Worm (Caenorhabditis elegans) whole organism, midembryonic: Measurements from ENCODE around the gene C08E8.1.
"Not testable (repeated sequence)": the region's sequence is repeated elsewhere in the genome, so short reads cannot be mapped to it uniquely, and the experiment has no call there.

ENCODE experiments used
- T22C8.4 ChIP-seq: fragments of 200-800 bp; sonication (Bioruptor generic); IDR thresholded peaks from 2 replicates; pipeline ENCODE4 v1.3.6; 2022; ENCODE audit warnings: missing genetic modification characterization, missing compliant biosample characterization
- cog-1 ChIP-seq: sonication (generic microtip); optimal IDR thresholded peaks from 2 replicates; lab custom pipeline; 2016; ENCODE audit warnings: missing genetic modification characterization, missing compliant biosample characterization
- flt-1 ChIP-seq: fragments of 200-800 bp; sonication (Bioruptor generic); IDR thresholded peaks from 2 replicates; pipeline ENCODE4 v1.3.6; 2022; ENCODE audit warnings: missing genetic modification characterization, missing compliant biosample characterization
- klf-2 ChIP-seq: fragments of 200-800 bp; sonication (Bioruptor generic); conservative IDR thresholded peaks from 2 replicates; pipeline ENCODE4 v1.3.6; 2022; ENCODE audit warnings: missing genetic modification reagents, missing genetic modification characterization, missing compliant biosample characterization
- med-1 ChIP-seq: sonication (generic microtip); optimal IDR thresholded peaks from 2 replicates; lab custom pipeline; 2017; ENCODE audit warnings: missing genetic modification characterization, mild to moderate bottlenecking, missing compliant biosample characterization, antibody characterized with exemption, missing genetic modification reagents; ENCODE audit not compliant: insufficient read depth
- ref-1 ChIP-seq: fragments of 200-800 bp; sonication (Bioruptor generic); conservative IDR thresholded peaks from 2 replicates; pipeline ENCODE4 v1.3.6; 2022; ENCODE audit warnings: missing genetic modification reagents, missing genetic modification characterization, missing compliant biosample characterization
- tab-1 ChIP-seq: fragments of 200-800 bp; sonication (Bioruptor generic); IDR thresholded peaks from 2 replicates; pipeline ENCODE4 v1.3.6; 2022; ENCODE audit warnings: missing genetic modification characterization, missing compliant biosample characterization
- ztf-23 ChIP-seq: fragments of 200-800 bp; sonication (Bioruptor generic); IDR thresholded peaks from 2 replicates; pipeline ENCODE4 v1.3.6; 2022; ENCODE audit warnings: missing genetic modification reagents, missing genetic modification characterization, missing compliant biosample characterization
- ztf-29 ChIP-seq: fragments of 200-800 bp; sonication (Bioruptor generic); IDR thresholded peaks from 2 replicates; pipeline ENCODE4 v1.3.6; 2022; ENCODE audit warnings: missing genetic modification reagents, missing genetic modification characterization, missing compliant biosample characterization

The C08E8.1 gene

DNA sequence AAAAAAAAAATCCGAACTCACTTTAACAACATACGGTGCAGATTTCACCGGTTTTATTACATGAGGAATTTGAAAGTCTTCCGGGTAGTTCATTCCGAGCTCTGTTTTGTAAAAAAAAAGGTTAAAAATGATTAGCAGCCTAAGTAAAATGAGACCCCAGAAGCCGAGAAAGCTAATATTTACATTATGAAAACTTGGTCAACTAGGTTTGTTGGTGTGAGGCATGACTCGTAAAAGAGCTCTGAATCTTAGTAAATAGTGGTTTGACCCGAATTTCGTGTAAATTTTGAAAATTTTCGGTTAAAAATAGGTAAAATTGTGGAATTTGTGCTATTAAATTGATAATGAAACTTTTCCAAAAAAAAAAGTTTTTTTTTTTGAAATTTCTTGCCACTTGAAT lies at the start of gene C08E8.1:
TSS of gene C08E8.1 (minus strand) at position 101 of the 400 bp plus-strand sequence.
- TF ChIP-seq T22C8.4 (GFP tag; lab: Robert Waterston, UW) (no peak), ztf-23 (GFP tag; lab: Robert Waterston, UW) (no peak), ztf-29 (no peak), tab-1 (GFP tag; lab: Robert Waterston, UW) (no peak), med-1 (no peak), cog-1 (tag; lab: Kevin White, UChicago) (no peak), ref-1 (GFP tag; lab: Robert Waterston, UW) (no peak), flt-1 (GFP tag; lab: Robert Waterston, UW) (no peak), klf-2 (GFP tag; lab: Robert Waterston, UW) (no peak)

- TF ChIP-seq flt-1 (GFP tag; lab: Robert Waterston, UW), result no peak
- no peak for TF ChIP-seq cog-1 (tag; lab: Kevin White, UChicago)
- no peak for TF ChIP-seq tab-1 (GFP tag; lab: Robert Waterston, UW)
- no peak for TF ChIP-seq T22C8.4 (GFP tag; lab: Robert Waterston, UW)
- no peak for TF ChIP-seq klf-2 (GFP tag; lab: Robert Waterston, UW)
- no peak for TF ChIP-seq ref-1 (GFP tag; lab: Robert Waterston, UW)
- no peak for TF ChIP-seq med-1
- TF ChIP-seq ztf-29, result no peak
- TF ChIP-seq ztf-23 (GFP tag; lab: Robert Waterston, UW), result no peak
Measured at ce11 chrV:18410142-18410541, 47.8 kb upstream of the C08E8.1 start, which contains the start of gene srh-207. Gene srh-207 (minus strand): TSS chrV:18410242.

DNA sequence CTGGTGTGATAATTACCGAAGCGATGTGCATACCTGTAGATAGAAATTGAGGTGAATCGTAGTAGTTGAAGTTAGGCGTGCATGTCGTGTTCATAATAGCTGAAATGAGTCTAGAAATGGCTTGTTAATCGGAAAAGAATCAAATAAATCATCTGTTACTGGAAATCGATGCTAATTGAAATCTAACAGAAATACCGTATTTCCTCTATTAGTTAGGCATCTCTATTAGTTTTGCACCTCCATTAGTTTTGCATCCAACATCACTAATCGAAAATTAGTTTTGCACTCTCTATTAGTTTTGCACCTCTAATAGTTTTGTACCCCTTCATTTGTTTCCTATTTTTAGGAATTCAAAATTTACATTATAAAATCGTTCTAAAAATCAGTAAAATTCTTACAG lies 42.5 kb upstream of the C08E8.1 start, which contains the start of gene srh-209:
TSS of gene srh-209 (minus strand) at position 101 of the 400 bp plus-strand sequence.
- TF ChIP-seq cog-1 (tag; lab: Kevin White, UChicago); med-1; klf-2 (GFP tag; lab: Robert Waterston, UW): not testable (repeated sequence)

DNA sequence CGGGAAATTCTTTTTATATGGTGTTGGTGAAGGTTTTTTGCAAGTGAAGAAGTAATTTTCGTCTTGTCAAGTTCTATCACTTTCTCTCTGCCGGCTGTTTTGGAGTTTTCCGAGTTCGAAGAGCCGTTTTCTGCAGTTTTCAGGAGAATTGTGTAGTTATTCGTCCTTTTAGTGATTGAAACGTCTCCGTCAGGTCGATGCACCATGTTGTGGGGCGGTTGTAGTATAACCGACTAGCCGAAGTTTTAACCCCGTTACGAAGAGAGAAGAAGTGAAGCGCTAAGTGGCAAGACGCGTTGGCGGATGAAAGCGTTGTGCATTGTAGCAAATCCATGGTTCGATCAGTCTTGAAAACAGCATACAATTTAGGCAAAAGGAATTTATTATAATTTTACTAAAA lies 40.4 kb upstream of the C08E8.1 start:
- TF ChIP-seq flt-1 (GFP tag; lab: Robert Waterston, UW), result no peak
- no peak for TF ChIP-seq klf-2 (GFP tag; lab: Robert Waterston, UW)
- TF ChIP-seq ref-1 (GFP tag; lab: Robert Waterston, UW), result no peak
- no peak for TF ChIP-seq tab-1 (GFP tag; lab: Robert Waterston, UW)
- no peak for TF ChIP-seq ztf-29
- TF ChIP-seq med-1, result no peak
- no peak for TF ChIP-seq ztf-23 (GFP tag; lab: Robert Waterston, UW)
- no peak for TF ChIP-seq T22C8.4 (GFP tag; lab: Robert Waterston, UW)
- TF ChIP-seq cog-1 (tag; lab: Kevin White, UChicago), result no peak

ce11 chrV:18397814-18398213 lies 35.5 kb upstream of the C08E8.1 start, which contains the start of gene Y51A2B.16:
Gene Y51A2B.16 (minus strand): TSS chrV:18397914.
- TF ChIP-seq ref-1 (GFP tag; lab: Robert Waterston, UW), result no peak
- no peak for TF ChIP-seq cog-1 (tag; lab: Kevin White, UChicago)
- TF ChIP-seq T22C8.4 (GFP tag; lab: Robert Waterston, UW), result no peak
- TF ChIP-seq flt-1 (GFP tag; lab: Robert Waterston, UW), result no peak
- no peak for TF ChIP-seq ztf-23 (GFP tag; lab: Robert Waterston, UW)

DNA sequence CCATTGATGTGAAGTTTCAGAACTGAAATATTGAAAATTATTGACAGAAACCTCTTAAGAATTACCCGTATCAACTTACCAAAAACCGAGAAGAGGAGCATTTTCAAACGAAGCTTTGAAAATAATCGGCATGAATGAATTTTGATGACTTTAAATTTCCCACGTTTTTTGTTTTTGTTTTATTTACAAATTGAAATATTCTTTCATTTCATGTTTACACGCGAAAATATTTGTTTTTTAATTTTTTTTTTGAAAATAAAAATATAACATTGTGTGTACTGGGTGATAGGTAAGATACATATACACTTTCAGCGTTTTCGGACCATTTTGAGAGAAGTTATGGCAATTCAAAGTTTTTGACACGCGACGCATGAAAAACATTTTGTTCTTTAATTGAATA lies 33.3 kb upstream of the C08E8.1 start, which contains the start of gene Y51A2B.9:
TSS of gene Y51A2B.9 (minus strand) at position 101 of the 400 bp plus-strand sequence.
- TF ChIP-seq ref-1 (GFP tag; lab: Robert Waterston, UW), result no peak
- no peak for TF ChIP-seq ztf-29
- TF ChIP-seq tab-1 (GFP tag; lab: Robert Waterston, UW), result no peak
- TF ChIP-seq klf-2 (GFP tag; lab: Robert Waterston, UW), result no peak
- TF ChIP-seq T22C8.4 (GFP tag; lab: Robert Waterston, UW), result no peak
- TF ChIP-seq ztf-23 (GFP tag; lab: Robert Waterston, UW), result no peak
- TF ChIP-seq cog-1 (tag; lab: Kevin White, UChicago), result no peak
- no peak for TF ChIP-seq flt-1 (GFP tag; lab: Robert Waterston, UW)
- TF ChIP-seq med-1, result no peak

- no peak for TF ChIP-seq ztf-29
- TF ChIP-seq ztf-23 (GFP tag; lab: Robert Waterston, UW), result no peak
- TF ChIP-seq klf-2 (GFP tag; lab: Robert Waterston, UW), result no peak
- no peak for TF ChIP-seq ref-1 (GFP tag; lab: Robert Waterston, UW)
- TF ChIP-seq med-1, result no peak
- TF ChIP-seq flt-1 (GFP tag; lab: Robert Waterston, UW), result no peak
- TF ChIP-seq tab-1 (GFP tag; lab: Robert Waterston, UW), result no peak
- TF ChIP-seq cog-1 (tag; lab: Kevin White, UChicago), result no peak
- no peak for TF ChIP-seq T22C8.4 (GFP tag; lab: Robert Waterston, UW)
Measured at ce11 chrV:18394203-18394602, 31.9 kb upstream of the C08E8.1 start, which contains the start of gene Y51A2B.6. Gene Y51A2B.6 (minus strand): TSS chrV:18394303.

ce11 chrV:18389046-18389445 lies 26.7 kb upstream of the C08E8.1 start, which contains the start of the genes Y51A2B.4 and Y51A2B.5:
Gene Y51A2B.4 (minus strand): TSS chrV:18389146.
Gene Y51A2B.5 (plus strand): TSS chrV:18389277.
- no peak for TF ChIP-seq ztf-29
- TF ChIP-seq flt-1 (GFP tag; lab: Robert Waterston, UW), result no peak
- TF ChIP-seq cog-1 (tag; lab: Kevin White, UChicago), result no peak
- TF ChIP-seq med-1, result no peak
- TF ChIP-seq T22C8.4 (GFP tag; lab: Robert Waterston, UW), result no peak
- TF ChIP-seq ref-1 (GFP tag; lab: Robert Waterston, UW), result no peak
- TF ChIP-seq tab-1 (GFP tag; lab: Robert Waterston, UW), result no peak
- no peak for TF ChIP-seq ztf-23 (GFP tag; lab: Robert Waterston, UW)
- TF ChIP-seq klf-2 (GFP tag; lab: Robert Waterston, UW), result no peak

DNA sequence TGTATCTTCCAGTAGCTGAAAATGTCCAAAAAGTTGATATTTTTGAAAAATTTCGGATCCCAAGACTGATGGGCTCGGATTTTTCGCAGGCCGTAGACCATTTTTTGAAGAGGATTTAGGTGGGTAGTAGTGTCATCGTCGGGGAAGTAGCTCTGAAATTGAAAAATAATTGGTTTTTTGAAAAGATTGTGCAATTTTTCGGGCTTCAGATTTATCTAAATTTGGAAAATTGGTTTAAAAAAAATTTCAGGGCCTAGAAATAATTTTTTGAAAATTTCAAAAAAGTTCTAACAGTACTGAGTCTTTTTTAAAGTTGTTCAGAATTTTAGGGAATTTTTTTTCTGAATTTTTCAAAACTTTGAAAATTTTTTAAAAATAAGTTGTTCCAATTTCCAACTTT lies 20.3 kb upstream of the C08E8.1 start, which contains the start of gene nhr-288:
TSS of gene nhr-288 (minus strand) at position 101 of the 400 bp plus-strand sequence.
- no peak for TF ChIP-seq ztf-29
- TF ChIP-seq flt-1 (GFP tag; lab: Robert Waterston, UW), result no peak
- no peak for TF ChIP-seq klf-2 (GFP tag; lab: Robert Waterston, UW)
- TF ChIP-seq ref-1 (GFP tag; lab: Robert Waterston, UW), result no peak
- no peak for TF ChIP-seq ztf-23 (GFP tag; lab: Robert Waterston, UW)
- no peak for TF ChIP-seq tab-1 (GFP tag; lab: Robert Waterston, UW)
- no peak for TF ChIP-seq T22C8.4 (GFP tag; lab: Robert Waterston, UW)
